Worm (Caenorhabditis elegans): ENCODE data around the gene W03A5.6.

ce11 chrIII:5422561-5423103, 17.8 kb downstream of the W03A5.6 start:
- no peak for TF ChIP-seq fos-1 (tag; optimal IDR thresholded peaks at IDR 0.05)
- no peak for TF ChIP-seq zag-1 (tag; optimal IDR thresholded peaks at IDR 0.05)
- no peak for TF ChIP-seq nhr-12 (tag; optimal IDR thresholded peaks at IDR 0.05)
- no peak for TF ChIP-seq unc-62 (GFP tag; optimal IDR thresholded peaks at IDR 0.05)
- no peak for TF ChIP-seq aly-2 (tag; optimal IDR thresholded peaks at IDR 0.05)
- no peak for TF ChIP-seq ceh-82 (tag; optimal IDR thresholded peaks at IDR 0.05)

Measured in whole organism, L2 larva.